Fruit fly (Drosophila melanogaster) whole organism, wandering third instar larva: Measurements from ENCODE around the gene CG15025.
A peak's percentile ranks its signal among the peaks of the same experiment; 100 is the strongest.

Source experiments
- Abd-B ChIP-seq: fragments of >200 bp; optimal IDR thresholded peaks from 2 replicates; lab custom pipeline; 2017; ENCODE audit warnings: missing biosample characterization, missing genetic modification characterization
- CG32264 ChIP-seq: fragments of 200-800 bp; sonication (Bioruptor generic); optimal IDR thresholded peaks from 2 replicates; lab custom pipeline; 2016; ENCODE audit warnings: missing biosample characterization, missing genetic modification characterization
- CG9705 ChIP-seq: fragments of 200-800 bp; sonication (Bioruptor generic); optimal IDR thresholded peaks from 2 replicates; lab custom pipeline; 2018; ENCODE audit warnings: missing biosample characterization, mild to moderate bottlenecking, missing genetic modification characterization
- CrebA ChIP-seq: fragments of 200-800 bp; sonication (Bioruptor generic); optimal IDR thresholded peaks from 2 replicates; lab custom pipeline; 2016; ENCODE audit warnings: missing biosample characterization, mild to moderate bottlenecking, missing genetic modification characterization, borderline replicate concordance
- Dif ChIP-seq: fragments of 200-275, 200-300 bp; sonication (Bioruptor generic); optimal IDR thresholded peaks from 2 replicates; lab custom pipeline; 2018; ENCODE audit warnings: missing biosample characterization, missing genetic modification characterization; ENCODE audit not compliant: partially characterized antibody
- GATAd ChIP-seq: sonication (Bioruptor generic); optimal IDR thresholded peaks from 2 replicates; lab custom pipeline; 2016; ENCODE audit warnings: missing biosample characterization, missing genetic modification characterization
- HLH106 ChIP-seq: fragments of 200-800 bp; optimal IDR thresholded peaks from 3 replicates; lab custom pipeline; 2019; ENCODE audit warnings: missing biosample characterization, mild to moderate bottlenecking, missing genetic modification characterization, moderate library complexity
- Hnf4 ChIP-seq: fragments of 200-800 bp; sonication (Bioruptor generic); optimal IDR thresholded peaks from 2 replicates; lab custom pipeline; 2016; ENCODE audit warnings: missing biosample characterization, mild to moderate bottlenecking, missing genetic modification characterization
- Hr78 ChIP-seq: fragments of >200 bp; optimal IDR thresholded peaks from 2 replicates; lab custom pipeline; 2017; ENCODE audit warnings: missing biosample characterization, missing genetic modification characterization
- Jra ChIP-seq: sonication (Bioruptor generic); optimal IDR thresholded peaks from 2 replicates; lab custom pipeline; 2016; ENCODE audit warnings: missing biosample characterization, missing genetic modification characterization
- Mio ChIP-seq: sonication (Bioruptor generic); optimal IDR thresholded peaks from 2 replicates; lab custom pipeline; 2016; ENCODE audit warnings: missing biosample characterization, missing genetic modification characterization
- N ChIP-seq: fragments of >200 bp; optimal IDR thresholded peaks from 2 replicates; lab custom pipeline; 2018; ENCODE audit warnings: missing biosample characterization, missing external identifiers, missing genetic modification characterization
- OdsH ChIP-seq: fragments of 200-800 bp; sonication (Bioruptor generic); optimal IDR thresholded peaks from 2 replicates; lab custom pipeline; 2016; ENCODE audit warnings: missing biosample characterization, mild to moderate bottlenecking, missing genetic modification characterization
- Rel ChIP-seq, 2 experiments: fragments of 200-800 bp; sonication (Bioruptor generic) in 1 of 2; optimal IDR thresholded peaks; 2 replicates in 1 of 2; 3 replicates in 1 of 2; lab custom pipeline; 2016 to 2019; ENCODE audit warnings: mild to moderate bottlenecking in 2 of 2, missing biosample characterization in 2 of 2, missing genetic modification characterization in 2 of 2, moderate library complexity in 1 of 2
- Sp1 ChIP-seq: fragments of 200-800 bp; sonication (Bioruptor generic); optimal IDR thresholded peaks from 3 replicates; lab custom pipeline; 2019; ENCODE audit warnings: missing biosample characterization, mild to moderate bottlenecking, missing genetic modification characterization, moderate library complexity
- br ChIP-seq: fragments of 200-800 bp; sonication (Bioruptor generic); optimal IDR thresholded peaks from 2 replicates; lab custom pipeline; 2016; ENCODE audit warnings: missing biosample characterization, missing genetic modification characterization
- brk ChIP-seq: fragments of 200-800 bp; sonication (Bioruptor generic); optimal IDR thresholded peaks from 2 replicates; lab custom pipeline; 2016; ENCODE audit warnings: missing biosample characterization, mild to moderate bottlenecking, missing genetic modification characterization
- dl ChIP-seq, 2 experiments: fragments of 175-275, 200-275 bp in 1 of 2; fragments of 200-275 bp in 1 of 2; sonication (Bioruptor generic); optimal IDR thresholded peaks; lab custom pipeline; 2018; ENCODE audit warnings: mild to moderate bottlenecking in 2 of 2, missing biosample characterization in 2 of 2, missing genetic modification characterization in 2 of 2, moderate library complexity in 2 of 2; ENCODE audit not compliant: partially characterized antibody in 2 of 2, insufficient read depth in 1 of 2
- dmrt93B ChIP-seq: fragments of 200-800 bp; sonication (Bioruptor generic); optimal IDR thresholded peaks from 2 replicates; lab custom pipeline; 2018; ENCODE audit warnings: missing biosample characterization, mild to moderate bottlenecking, missing genetic modification characterization
- dsf ChIP-seq: sonication (Bioruptor generic); optimal IDR thresholded peaks from 2 replicates; lab custom pipeline; 2016; ENCODE audit warnings: missing biosample characterization, missing genetic modification characterization, borderline replicate concordance
- ey ChIP-seq: fragments of 200-800 bp; sonication (Bioruptor generic); optimal IDR thresholded peaks from 2 replicates; lab custom pipeline; 2016; ENCODE audit warnings: missing biosample characterization, missing genetic modification characterization
- foxo ChIP-seq, 2 experiments: fragments of 200-800 bp; sonication (Bioruptor generic); optimal IDR thresholded peaks; 2 replicates in 1 of 2; 3 replicates in 1 of 2; lab custom pipeline; 2016 to 2017; ENCODE audit warnings: missing biosample characterization in 2 of 2, missing genetic modification characterization in 2 of 2
- fru ChIP-seq: fragments of 200-800 bp; sonication (Bioruptor generic); optimal IDR thresholded peaks from 3 replicates; lab custom pipeline; 2016; ENCODE audit warnings: missing biosample characterization, mild to moderate bottlenecking, missing genetic modification characterization
- h ChIP-seq: fragments of 200-800 bp; sonication (Bioruptor generic); optimal IDR thresholded peaks from 3 replicates; lab custom pipeline; 2016; ENCODE audit warnings: missing biosample characterization, mild to moderate bottlenecking, missing genetic modification characterization
- jim ChIP-seq: fragments of 175-275, 200-325 bp; sonication (Bioruptor generic); optimal IDR thresholded peaks from 2 replicates; lab custom pipeline; 2016; ENCODE audit warnings: missing biosample characterization, mild to moderate bottlenecking, missing genetic modification characterization
- lola ChIP-seq: fragments of >200 bp; optimal IDR thresholded peaks from 2 replicates; lab custom pipeline; 2017; ENCODE audit warnings: missing biosample characterization, missing genetic modification characterization
- psq ChIP-seq: fragments of 200-800 bp; sonication (Bioruptor generic); optimal IDR thresholded peaks from 3 replicates; lab custom pipeline; 2017; ENCODE audit warnings: missing biosample characterization, mild to moderate bottlenecking, missing genetic modification characterization, moderate library complexity
- rgr ChIP-seq: fragments of 200-800 bp; sonication (Bioruptor generic); optimal IDR thresholded peaks from 3 replicates; lab custom pipeline; 2016; ENCODE audit warnings: missing biosample characterization, mild to moderate bottlenecking, missing genetic modification characterization
- sv ChIP-seq: fragments of 200-800 bp; sonication (Bioruptor generic); optimal IDR thresholded peaks from 3 replicates; lab custom pipeline; 2016; ENCODE audit warnings: missing biosample characterization, missing genetic modification characterization
- tai ChIP-seq: sonication (Bioruptor generic); optimal IDR thresholded peaks from 2 replicates; lab custom pipeline; 2016; ENCODE audit warnings: missing biosample characterization, missing genetic modification characterization
- usp ChIP-seq: fragments of >200 bp; optimal IDR thresholded peaks from 2 replicates; lab custom pipeline; 2017; ENCODE audit warnings: missing biosample characterization, missing genetic modification characterization
- woc ChIP-seq: sonication (Bioruptor generic); optimal IDR thresholded peaks from 2 replicates; lab custom pipeline; 2016; ENCODE audit warnings: missing biosample characterization, mild to moderate bottlenecking, missing genetic modification characterization

Gene CG15025

DNA sequence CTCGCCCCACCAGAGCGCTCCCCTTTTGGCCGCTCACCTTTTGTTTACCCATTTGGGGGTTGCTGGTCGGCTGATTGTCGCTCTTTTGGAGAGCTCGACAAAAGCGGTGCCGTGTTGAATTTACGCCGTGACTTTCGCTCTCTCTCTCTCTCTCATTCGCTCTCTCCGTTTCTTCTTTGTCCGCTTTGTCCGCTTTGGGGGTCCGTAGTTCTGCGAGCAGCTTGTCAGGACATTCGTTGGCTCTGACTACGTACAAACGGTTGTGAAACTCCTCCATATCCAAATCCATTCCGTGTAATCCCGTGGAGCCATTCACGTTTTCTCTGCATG lies 8.4 kb upstream of the CG15025 start:
- TF ChIP-seq N (GFP tag; lab: Kevin White, UChicago) (no peak), lola (GFP tag; lab: Kevin White, UChicago) (no peak), fru (GFP tag; lab: Kevin White, UChicago) (no peak), tai (GFP tag; lab: Kevin White, UChicago) (no peak), OdsH (GFP tag; lab: Kevin White, UChicago) (no peak), dsf (GFP tag; lab: Kevin White, UChicago) (no peak), CG32264 (no peak), jim (GFP tag; lab: Kevin White, UChicago) (no peak), usp (GFP tag; lab: Kevin White, UChicago) (no peak), Jra (GFP tag; lab: Kevin White, UChicago) (no peak), CrebA (GFP tag; lab: Kevin White, UChicago) (no peak), Rel (GFP tag; optimal IDR thresholded peaks at IDR 0.05; lab: Kevin White, UChicago) (no peak), Rel (tag; optimal IDR thresholded peaks at IDR 0.05; lab: Kevin White, UChicago) (no peak), Mio (GFP tag; lab: Kevin White, UChicago) (no peak), dl (GFP tag; optimal IDR thresholded peaks at IDR 0.05; lab: Kevin White, UChicago; ENCODE audit: insufficient read depth in 1 of 2, partially characterized antibody in 2 of 2) (no peak), woc (no peak)
- TF ChIP-seq, all 38 proteins: peak for 0

dm6 chr3R:19498672-19499373 lies 7.9 kb upstream of the CG15025 start:
- TF ChIP-seq brk (no peak), foxo (GFP tag; optimal IDR thresholded peaks at IDR 0.05; lab: Kevin White, UChicago) (peak in 1 of 2 experiments; percentile 84), rgr (GFP tag; lab: Kevin White, UChicago) (peak; percentile 83), woc (peak; percentile 47), Hnf4 (peak; percentile 64), GATAd (GFP tag; lab: Kevin White, UChicago) (no peak), tai (GFP tag; lab: Kevin White, UChicago) (peak; percentile 3), CG9705 (GFP tag; lab: Kevin White, UChicago) (peak; percentile 55), jim (GFP tag; lab: Kevin White, UChicago) (no peak), ey (GFP tag; lab: Kevin White, UChicago) (peak; percentile 80), Sp1 (peak; percentile 76), psq (GFP tag; lab: Kevin White, UChicago) (peak; percentile 68), Abd-B (GFP tag; lab: Kevin White, UChicago) (no peak), HLH106 (peak; percentile 79), dmrt93B (GFP tag; lab: Kevin White, UChicago) (peak; percentile 64), Hr78 (no peak), h (GFP tag; lab: Kevin White, UChicago) (peak; percentile 84), sv (GFP tag; lab: Kevin White, UChicago) (peak; percentile 76), Jra (GFP tag; lab: Kevin White, UChicago) (peak; percentile 26), fru (GFP tag; lab: Kevin White, UChicago) (peak; percentile 80), Dif (GFP tag; lab: Kevin White, UChicago) (no peak), br (GFP tag; lab: Kevin White, UChicago) (peak; percentile 71), Rel (GFP tag; optimal IDR thresholded peaks at IDR 0.05; lab: Kevin White, UChicago) (no peak), Rel (tag; optimal IDR thresholded peaks at IDR 0.05; lab: Kevin White, UChicago) (peak; percentile 48), OdsH (GFP tag; lab: Kevin White, UChicago) (peak; percentile 78)

dm6 chr3R:19495217-19495616 lies 4.3 kb upstream of the CG15025 start:
- TF ChIP-seq foxo (GFP tag; optimal IDR thresholded peaks at IDR 0.05; lab: Kevin White, UChicago) (no peak), ey (GFP tag; lab: Kevin White, UChicago) (no peak), fru (GFP tag; lab: Kevin White, UChicago) (no peak), lola (GFP tag; lab: Kevin White, UChicago) (no peak), Sp1 (no peak), CrebA (GFP tag; lab: Kevin White, UChicago) (no peak), Dif (GFP tag; lab: Kevin White, UChicago) (no peak), h (GFP tag; lab: Kevin White, UChicago) (no peak), tai (GFP tag; lab: Kevin White, UChicago) (no peak), dl (GFP tag; optimal IDR thresholded peaks at IDR 0.05; lab: Kevin White, UChicago; ENCODE audit: insufficient read depth in 1 of 2, partially characterized antibody in 2 of 2) (no peak), psq (GFP tag; lab: Kevin White, UChicago) (no peak), br (GFP tag; lab: Kevin White, UChicago) (no peak), Abd-B (GFP tag; lab: Kevin White, UChicago) (no peak), Rel (GFP tag; optimal IDR thresholded peaks at IDR 0.05; lab: Kevin White, UChicago) (no peak), Rel (tag; optimal IDR thresholded peaks at IDR 0.05; lab: Kevin White, UChicago) (no peak), GATAd (GFP tag; lab: Kevin White, UChicago) (no peak), HLH106 (no peak), sv (GFP tag; lab: Kevin White, UChicago) (no peak), usp (GFP tag; lab: Kevin White, UChicago) (no peak), Hr78 (no peak)
- TF ChIP-seq, all 38 proteins: peak for 0
